Fruit fly (Drosophila melanogaster) whole organism, adult: ENCODE results near the gene Atg3.
A peak's percentile ranks its signal among the peaks of the same experiment; 100 is the strongest.

Experiments used
- CG11617 ChIP-seq: fragments of 200-800 bp; sonication (Bioruptor generic); optimal IDR thresholded peaks from 2 replicates; lab custom pipeline; 2017; ENCODE audit warnings: mild to moderate bottlenecking, missing biosample characterization, missing genetic modification reagents, missing genetic modification characterization
- CG12768 ChIP-seq: fragments of 200-800 bp; sonication (Bioruptor generic); optimal IDR thresholded peaks from 2 replicates; lab custom pipeline; 2017; ENCODE audit warnings: missing biosample characterization, missing genetic modification characterization, mild to moderate bottlenecking, moderate library complexity, missing genetic modification reagents
- CG14711 ChIP-seq: fragments of 200-800 bp; sonication (Bioruptor generic); optimal IDR thresholded peaks from 2 replicates; lab custom pipeline; 2018; ENCODE audit warnings: missing biosample characterization, mild to moderate bottlenecking, missing genetic modification characterization, moderate library complexity
- CG1620 ChIP-seq: fragments of 200-800 bp; sonication (Bioruptor generic); optimal IDR thresholded peaks from 2 replicates; lab custom pipeline; 2016; ENCODE audit warnings: missing biosample characterization, missing genetic modification characterization
- CG33017 ChIP-seq: fragments of 200-800 bp; sonication (Bioruptor generic); optimal IDR thresholded peaks from 2 replicates; lab custom pipeline; 2018; ENCODE audit warnings: missing biosample characterization, mild to moderate bottlenecking, missing genetic modification characterization, moderate library complexity
- CG5204 ChIP-seq: fragments of 200-800 bp; sonication (Bioruptor generic); optimal IDR thresholded peaks from 2 replicates; lab custom pipeline; 2016; ENCODE audit warnings: missing biosample characterization, missing genetic modification characterization
- CG7045 ChIP-seq: fragments of 200-800 bp; sonication (Bioruptor generic); optimal IDR thresholded peaks from 2 replicates; lab custom pipeline; 2017; ENCODE audit warnings: missing biosample characterization, mild to moderate bottlenecking, missing genetic modification characterization
- CG7101 ChIP-seq: fragments of 200-800 bp; sonication (Bioruptor generic); optimal IDR thresholded peaks from 2 replicates; lab custom pipeline; 2018; ENCODE audit warnings: missing biosample characterization, mild to moderate bottlenecking, missing genetic modification characterization, moderate library complexity
- Clk ChIP-seq: fragments of 200-800 bp; sonication (Bioruptor generic); optimal IDR thresholded peaks from 2 replicates; lab custom pipeline; 2017; ENCODE audit warnings: missing biosample characterization, missing genetic modification characterization
- Crg-1 ChIP-seq: fragments of 200-800 bp; sonication (Bioruptor generic); optimal IDR thresholded peaks from 2 replicates; lab custom pipeline; 2016; ENCODE audit warnings: missing biosample characterization, missing genetic modification characterization
- Hr96 ChIP-seq: fragments of 200-800 bp; sonication (Bioruptor generic); optimal IDR thresholded peaks from 2 replicates; lab custom pipeline; 2016; ENCODE audit warnings: missing biosample characterization, missing genetic modification characterization
- Mnt ChIP-seq: fragments of 200-800 bp; sonication (Bioruptor generic); optimal IDR thresholded peaks from 2 replicates; lab custom pipeline; 2016; ENCODE audit warnings: missing biosample characterization, mild to moderate bottlenecking, missing genetic modification characterization
- bab1 ChIP-seq: fragments of 200-800 bp; sonication (Bioruptor generic); optimal IDR thresholded peaks from 3 replicates; lab custom pipeline; 2019; ENCODE audit warnings: missing biosample characterization, mild to moderate bottlenecking, missing genetic modification characterization, moderate library complexity
- cic ChIP-seq: fragments of 200-800 bp; sonication (Bioruptor generic); optimal IDR thresholded peaks from 2 replicates; lab custom pipeline; 2017; ENCODE audit warnings: missing biosample characterization, mild to moderate bottlenecking, missing genetic modification characterization, moderate library complexity
- cnc ChIP-seq, 2 experiments: fragments of >200 bp; optimal IDR thresholded peaks; 2 replicates each; lab custom pipeline; 2017
- kay ChIP-seq: fragments of 200-800 bp; sonication (Bioruptor generic); peaks from one replicate; lab custom pipeline; 2016; ENCODE audit warnings: missing biosample characterization, missing genetic modification characterization, borderline replicate concordance
- ovo ChIP-seq: fragments of 200-800 bp; sonication (Bioruptor generic); optimal IDR thresholded peaks from 2 replicates; lab custom pipeline; 2016; ENCODE audit warnings: missing biosample characterization, missing genetic modification characterization
- pad ChIP-seq: fragments of 200-800 bp; sonication (Bioruptor generic); optimal IDR thresholded peaks from 3 replicates; lab custom pipeline; 2017; ENCODE audit warnings: missing biosample characterization, missing genetic modification characterization, mild to moderate bottlenecking, moderate library complexity, missing genetic modification reagents
- tj ChIP-seq: fragments of 200-800 bp; sonication (Bioruptor generic); optimal IDR thresholded peaks from 3 replicates; lab custom pipeline; 2017; ENCODE audit warnings: missing biosample characterization, mild to moderate bottlenecking, missing genetic modification characterization, moderate library complexity
- toe ChIP-seq: fragments of 200-800 bp; sonication (Bioruptor generic); optimal IDR thresholded peaks from 2 replicates; lab custom pipeline; 2016; ENCODE audit warnings: missing biosample characterization, missing genetic modification characterization

Gene Atg3

DNA sequence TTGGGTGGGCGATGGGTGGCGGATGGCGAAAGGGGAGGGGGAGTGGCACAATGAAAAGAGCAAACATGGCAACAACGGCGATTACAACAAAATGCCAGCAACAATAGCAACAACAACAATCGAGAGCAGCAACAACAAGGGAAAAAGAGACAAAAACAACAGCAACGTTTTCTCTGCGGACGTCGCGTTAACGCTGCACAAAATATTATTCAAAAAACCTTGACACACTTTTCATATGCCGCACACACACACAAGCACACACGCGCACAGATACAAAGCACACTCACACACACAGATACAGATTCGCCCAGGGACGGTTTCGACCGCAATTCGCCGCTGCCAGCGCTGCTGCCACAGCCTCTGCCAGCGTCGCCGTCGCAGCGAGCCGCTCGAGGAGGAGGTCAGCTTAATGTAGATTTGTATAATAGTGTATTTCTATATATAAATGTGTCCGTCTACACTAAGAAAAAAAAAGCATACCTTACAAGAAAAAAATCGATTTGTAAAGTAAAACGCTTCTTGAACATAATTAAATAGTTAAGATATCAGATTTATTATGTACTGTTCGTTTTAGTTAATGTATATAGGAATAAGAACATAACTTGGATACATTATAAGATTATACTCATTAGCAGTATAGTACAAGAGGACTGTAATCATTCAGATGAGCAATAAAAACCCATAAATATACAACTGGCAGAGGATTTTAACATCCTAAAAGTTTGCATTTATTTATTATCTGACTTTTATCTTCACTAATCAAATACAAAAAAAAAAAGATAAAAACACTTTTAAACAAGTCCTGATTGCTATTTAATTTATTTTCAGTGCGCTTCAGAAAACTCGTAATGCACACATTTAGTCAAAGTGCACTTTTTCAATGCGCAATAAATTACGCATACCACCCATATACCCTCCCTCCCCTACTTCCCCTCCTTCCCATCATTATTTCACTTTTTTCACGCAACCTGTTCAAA, 33.5 kb downstream of the Atg3 start:
- TF ChIP-seq CG7045 (peak; percentile 5), kay (GFP tag; lab: Kevin White, UChicago) (peak; percentile 26), Crg-1 (GFP tag; lab: Kevin White, UChicago) (no peak), CG11617 (GFP tag; lab: Kevin White, UChicago) (peak; percentile 18), pad (GFP tag; lab: Kevin White, UChicago) (no peak), Mnt (GFP tag; lab: Kevin White, UChicago) (no peak), cic (no peak), Clk (GFP tag; lab: Kevin White, UChicago) (no peak), CG12768 (GFP tag; lab: Kevin White, UChicago) (no peak), CG14711 (tag; lab: Kevin White, UChicago) (no peak), toe (GFP tag; lab: Kevin White, UChicago) (no peak), bab1 (GFP tag; lab: Kevin White, UChicago) (no peak), CG1620 (GFP tag; lab: Kevin White, UChicago) (no peak), CG7101 (peak; percentile 8), cnc (optimal IDR thresholded peaks at IDR 0.05; lab: Kevin White, UChicago) (no peak), tj (GFP tag; lab: Kevin White, UChicago) (peak; percentile 99), CG5204 (GFP tag; lab: Kevin White, UChicago) (peak; percentile 5)

- TF ChIP-seq kay (GFP tag; lab: Kevin White, UChicago): no peak
- TF ChIP-seq CG12768 (GFP tag; lab: Kevin White, UChicago): no peak
- no peak for TF ChIP-seq CG33017 (tag; lab: Kevin White, UChicago)
- TF ChIP-seq Clk (GFP tag; lab: Kevin White, UChicago): no peak
- TF ChIP-seq CG5204 (GFP tag; lab: Kevin White, UChicago): no peak
- TF ChIP-seq CG7045: no peak
- TF ChIP-seq ovo: no peak
- no peak for TF ChIP-seq bab1 (GFP tag; lab: Kevin White, UChicago)
- no peak for TF ChIP-seq Mnt (GFP tag; lab: Kevin White, UChicago)
- no peak for TF ChIP-seq CG14711 (tag; lab: Kevin White, UChicago)
- TF ChIP-seq Hr96 (GFP tag; lab: Kevin White, UChicago): no peak
- TF ChIP-seq toe (GFP tag; lab: Kevin White, UChicago): no peak
Observed at dm6 chr3L:18782653-18783052, 34.2 kb downstream of the Atg3 start.

DNA sequence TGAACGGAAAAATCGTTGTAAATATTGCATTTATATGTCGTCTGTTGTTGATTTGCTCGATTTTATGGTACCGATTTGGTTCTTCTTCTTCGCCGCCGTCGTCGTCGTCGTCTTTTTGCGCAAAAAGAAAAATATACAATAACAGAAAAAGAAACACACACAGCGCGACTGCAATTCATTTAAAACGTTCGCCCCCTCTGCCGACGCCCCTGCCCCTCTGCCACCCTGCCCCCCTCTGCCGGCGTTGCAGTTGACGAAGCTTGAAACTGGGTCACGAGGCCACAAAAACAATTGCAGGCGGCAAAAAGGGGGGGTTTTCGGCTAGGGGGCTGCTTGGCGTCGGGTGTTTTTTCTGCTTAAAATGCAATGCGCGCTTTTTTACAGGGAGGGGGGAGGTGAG, 35.1 kb downstream of the Atg3 start:
- TF ChIP-seq bab1 (GFP tag; lab: Kevin White, UChicago) (no peak), CG14711 (tag; lab: Kevin White, UChicago) (peak; percentile 33), CG7101 (peak; percentile 19), CG7045 (peak; percentile 33), cic (peak; percentile 60), Clk (GFP tag; lab: Kevin White, UChicago) (no peak), CG5204 (GFP tag; lab: Kevin White, UChicago) (no peak), cnc (optimal IDR thresholded peaks at IDR 0.05; lab: Kevin White, UChicago) (no peak), Mnt (GFP tag; lab: Kevin White, UChicago) (no peak), CG11617 (GFP tag; lab: Kevin White, UChicago) (peak; percentile 32), toe (GFP tag; lab: Kevin White, UChicago) (no peak), CG12768 (GFP tag; lab: Kevin White, UChicago) (peak; percentile 64), Crg-1 (GFP tag; lab: Kevin White, UChicago) (no peak), pad (GFP tag; lab: Kevin White, UChicago) (no peak), ovo (peak; percentile 46), CG33017 (tag; lab: Kevin White, UChicago) (peak; percentile 9), CG1620 (GFP tag; lab: Kevin White, UChicago) (no peak), tj (GFP tag; lab: Kevin White, UChicago) (peak; percentile 97), Hr96 (GFP tag; lab: Kevin White, UChicago) (no peak)

DNA sequence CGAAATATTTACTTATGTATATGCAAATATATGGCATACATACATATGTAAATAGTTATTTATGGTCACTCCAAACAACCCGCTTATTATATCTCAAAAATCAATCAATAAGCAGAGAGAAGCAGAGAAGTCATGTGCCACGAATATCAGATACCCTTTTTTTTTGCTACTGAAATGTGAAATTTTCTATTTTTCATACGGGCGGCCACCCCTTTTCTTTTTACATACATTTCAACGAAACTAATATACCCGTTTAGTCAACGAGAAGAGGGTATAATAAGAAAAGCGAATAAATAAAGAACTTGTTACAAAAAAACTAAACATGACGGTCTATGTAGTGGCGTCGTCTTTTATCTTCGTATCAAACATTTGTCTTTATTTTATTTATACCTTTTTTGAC, 36.1 kb downstream of the Atg3 start:
- no peak for TF ChIP-seq toe (GFP tag; lab: Kevin White, UChicago)
- TF ChIP-seq pad (GFP tag; lab: Kevin White, UChicago): no peak
- TF ChIP-seq CG1620 (GFP tag; lab: Kevin White, UChicago): no peak

- no peak for TF ChIP-seq pad (GFP tag; lab: Kevin White, UChicago)
- TF ChIP-seq Hr96 (GFP tag; lab: Kevin White, UChicago): no peak
- no peak for TF ChIP-seq CG5204 (GFP tag; lab: Kevin White, UChicago)
- no peak for TF ChIP-seq ovo
- TF ChIP-seq Clk (GFP tag; lab: Kevin White, UChicago): no peak
- TF ChIP-seq CG33017 (tag; lab: Kevin White, UChicago): no peak
- no peak for TF ChIP-seq Mnt (GFP tag; lab: Kevin White, UChicago)
- no peak for TF ChIP-seq CG14711 (tag; lab: Kevin White, UChicago)
- TF ChIP-seq CG12768 (GFP tag; lab: Kevin White, UChicago): no peak
- no peak for TF ChIP-seq kay (GFP tag; lab: Kevin White, UChicago)
- no peak for TF ChIP-seq CG7045
- TF ChIP-seq CG11617 (GFP tag; lab: Kevin White, UChicago): no peak
- TF ChIP-seq CG7101: no peak
- no peak for TF ChIP-seq bab1 (GFP tag; lab: Kevin White, UChicago)
- no peak for TF ChIP-seq toe (GFP tag; lab: Kevin White, UChicago)
Observed at dm6 chr3L:18786066-18786426, 37.6 kb downstream of the Atg3 start.
